Worm (Caenorhabditis elegans) whole organism, L1 larva: ENCODE results near the gene T24C12.4.

Experiments used
- C34B4.2 ChIP-seq: sonication (generic microtip); optimal IDR thresholded peaks from 2 replicates; lab custom pipeline; 2017; ENCODE audit warnings: mild to moderate bottlenecking, missing genetic modification characterization, missing compliant biosample characterization
- blmp-1 ChIP-seq: fragments of 150-350 bp; optimal IDR thresholded peaks from 2 replicates; lab custom pipeline; 2014; ENCODE audit warnings: missing biosample characterization, missing genetic modification characterization
- ceh-63 ChIP-seq: fragments of 200-800 bp; sonication (Bioruptor generic); optimal IDR thresholded peaks from 2 replicates; lab custom pipeline; 2018; ENCODE audit warnings: mild to moderate bottlenecking, missing genetic modification characterization, missing compliant biosample characterization
- ceh-8 ChIP-seq: fragments of 200-800 bp; sonication (Bioruptor generic); optimal IDR thresholded peaks from 2 replicates; lab custom pipeline; 2018; ENCODE audit warnings: mild to moderate bottlenecking, missing genetic modification characterization, moderate library complexity, missing compliant biosample characterization
- ces-1 ChIP-seq: fragments of 150-350 bp; optimal IDR thresholded peaks from 2 replicates; lab custom pipeline; 2014; ENCODE audit warnings: missing biosample characterization, missing genetic modification reagents, missing genetic modification characterization
- dpl-1 ChIP-seq, 3 experiments: fragments of 150-350 bp in 2 of 3; sonication (generic microtip) in 1 of 3; optimal IDR thresholded peaks; 2 replicates each; lab custom pipeline; 2014 to 2017; ENCODE audit warnings: missing biosample characterization in 3 of 3, missing genetic modification characterization in 3 of 3, missing genetic modification reagents in 3 of 3
- dsc-1 ChIP-seq: sonication (generic microtip); optimal IDR thresholded peaks from 2 replicates; lab custom pipeline; 2016; ENCODE audit warnings: mild to moderate bottlenecking, missing genetic modification characterization, missing compliant biosample characterization
- efl-1 ChIP-seq, 4 experiments: fragments of 150-350 bp; optimal IDR thresholded peaks in 3 of 4; peaks in 1 of 4; 1 replicate in 1 of 4; 2 replicates in 3 of 4; lab custom pipeline; 2014; ENCODE audit warnings: missing biosample characterization in 2 of 4, missing genetic modification characterization in 2 of 4, missing genetic modification reagents in 2 of 4
- efl-3 ChIP-seq: fragments of 200-800 bp; sonication (Bioruptor generic); optimal IDR thresholded peaks from 2 replicates; lab custom pipeline; 2018; ENCODE audit warnings: mild to moderate bottlenecking, missing genetic modification characterization, missing compliant biosample characterization
- egl-13 ChIP-seq: sonication (generic microtip); optimal IDR thresholded peaks from 2 replicates; lab custom pipeline; 2016; ENCODE audit warnings: missing genotype, missing genetic modification reagents, missing genetic modification characterization, missing compliant biosample characterization
- egl-27 ChIP-seq, 2 experiments: fragments of 150-350 bp in 1 of 2; sonication (generic microtip); optimal IDR thresholded peaks; 3 replicates each; lab custom pipeline; 2017 to 2018; ENCODE audit warnings: missing biosample characterization in 2 of 2, missing genetic modification characterization in 2 of 2, missing genetic modification reagents in 2 of 2
- elt-2 ChIP-seq: sonication (generic microtip); optimal IDR thresholded peaks from 2 replicates; lab custom pipeline; 2016; ENCODE audit warnings: missing genetic modification characterization, mild to moderate bottlenecking, inconsistent platforms, missing compliant biosample characterization, missing genetic modification reagents
- elt-3 ChIP-seq, 6 experiments: fragments of 150-350 bp in 1 of 6; sonication (generic microtip); optimal IDR thresholded peaks; 2 replicates each; lab custom pipeline; 2017 to 2018; ENCODE audit warnings: missing biosample characterization in 6 of 6, missing genetic modification characterization in 6 of 6, inconsistent platforms in 1 of 6
- ets-5 ChIP-seq: fragments of 200-800 bp; sonication (Bioruptor generic); IDR thresholded peaks from 2 replicates; pipeline ENCODE4 v1.3.6; 2022; ENCODE audit warnings: missing genetic modification characterization, missing compliant biosample characterization
- fkh-10 ChIP-seq: sonication (generic microtip); optimal IDR thresholded peaks from 2 replicates; lab custom pipeline; 2017; ENCODE audit warnings: missing biosample characterization, missing genetic modification reagents, missing genetic modification characterization
- fkh-4 ChIP-seq: sonication (generic microtip); optimal IDR thresholded peaks from 2 replicates; lab custom pipeline; 2016; ENCODE audit warnings: missing compliant biosample characterization, missing genetic modification characterization, borderline replicate concordance
- fkh-8 ChIP-seq: sonication (generic microtip); optimal IDR thresholded peaks from 2 replicates; lab custom pipeline; 2016; ENCODE audit warnings: mild to moderate bottlenecking, missing genetic modification characterization, missing compliant biosample characterization
- fos-1 ChIP-seq: fragments of 150-350 bp; optimal IDR thresholded peaks from 2 replicates; lab custom pipeline; 2014; ENCODE audit warnings: missing biosample characterization, missing genetic modification characterization
- grh-1 ChIP-seq: fragments of 200-800 bp; sonication (Bioruptor generic); IDR thresholded peaks from 2 replicates; pipeline ENCODE4 v1.3.6; 2022; ENCODE audit warnings: missing genetic modification reagents, missing genetic modification characterization, missing compliant biosample characterization
- hlh-17 ChIP-seq: fragments of 200-800 bp; sonication (Bioruptor generic); optimal IDR thresholded peaks from 2 replicates; lab custom pipeline; 2018; ENCODE audit warnings: missing genetic modification characterization, mild to moderate bottlenecking, missing compliant biosample characterization, moderate library complexity, borderline replicate concordance
- irx-1 ChIP-seq: sonication (generic microtip); optimal IDR thresholded peaks from 2 replicates; lab custom pipeline; 2016; ENCODE audit warnings: missing genetic modification characterization, missing compliant biosample characterization
- isw-1 ChIP-seq: fragments of 200-800 bp; sonication (Bioruptor generic); IDR thresholded peaks from 2 replicates; pipeline ENCODE4 v1.3.6; 2022; ENCODE audit warnings: missing genetic modification characterization, missing compliant biosample characterization
- jun-1 ChIP-seq: fragments of 150-350 bp; optimal IDR thresholded peaks from 2 replicates; lab custom pipeline; 2014; ENCODE audit warnings: missing biosample characterization, missing genetic modification reagents, missing genetic modification characterization
- lin-35 ChIP-seq, 2 experiments: fragments of 150-350 bp; optimal IDR thresholded peaks; 2 replicates each; lab custom pipeline; 2014; ENCODE audit warnings: missing biosample characterization in 2 of 2, missing genetic modification characterization in 2 of 2, missing genetic modification reagents in 2 of 2
- lin-39 ChIP-seq: fragments of 150-350 bp; optimal IDR thresholded peaks from 2 replicates; lab custom pipeline; 2014; ENCODE audit warnings: missing biosample characterization, missing genetic modification reagents, missing genetic modification characterization
- lir-3 ChIP-seq: sonication (generic microtip); optimal IDR thresholded peaks from 2 replicates; lab custom pipeline; 2016; ENCODE audit warnings: mild to moderate bottlenecking, missing genetic modification characterization, moderate library complexity, missing compliant biosample characterization; ENCODE audit not compliant: poor library complexity
- mab-9 ChIP-seq: fragments of 200-800 bp; sonication (Bioruptor generic); IDR thresholded peaks from 2 replicates; pipeline ENCODE4 v1.3.6; 2022; ENCODE audit warnings: missing genetic modification reagents, missing genetic modification characterization, missing compliant biosample characterization
- nhr-12 ChIP-seq: sonication (generic microtip); optimal IDR thresholded peaks from 2 replicates; lab custom pipeline; 2017; ENCODE audit warnings: missing biosample characterization, missing genetic modification characterization
- nhr-20 ChIP-seq: sonication (generic microtip); optimal IDR thresholded peaks from 2 replicates; lab custom pipeline; 2016; ENCODE audit warnings: mild to moderate bottlenecking, missing genetic modification characterization, missing compliant biosample characterization
- nhr-76 ChIP-seq: sonication (generic microtip); optimal IDR thresholded peaks from 2 replicates; lab custom pipeline; 2017; ENCODE audit warnings: missing biosample characterization, missing genetic modification characterization
- nhr-77 ChIP-seq: fragments of 150-350 bp; optimal IDR thresholded peaks from 2 replicates; lab custom pipeline; 2014; ENCODE audit warnings: missing biosample characterization, missing genetic modification characterization
- nhr-84 ChIP-seq: sonication (generic microtip); optimal IDR thresholded peaks from 2 replicates; lab custom pipeline; 2017; ENCODE audit warnings: missing biosample characterization, missing genetic modification characterization
- nhr-85 ChIP-seq: sonication (generic microtip); peaks from one replicate; lab custom pipeline; 2016; ENCODE audit warnings: missing genetic modification characterization, inconsistent platforms, missing compliant biosample characterization
- pag-3 ChIP-seq: sonication (generic microtip); optimal IDR thresholded peaks from 2 replicates; lab custom pipeline; 2017; ENCODE audit warnings: missing genetic modification characterization, mild to moderate bottlenecking, missing compliant biosample characterization, antibody characterized with exemption, borderline replicate concordance; ENCODE audit not compliant: insufficient read depth
- pax-3 ChIP-seq: fragments of 200-800 bp; sonication (Bioruptor generic); optimal IDR thresholded peaks from 2 replicates; lab custom pipeline; 2018; ENCODE audit warnings: mild to moderate bottlenecking, missing genetic modification characterization, moderate library complexity, missing compliant biosample characterization
- snu-23 ChIP-seq: sonication (generic microtip); optimal IDR thresholded peaks from 2 replicates; lab custom pipeline; 2016; ENCODE audit warnings: missing genetic modification characterization, missing compliant biosample characterization
- sox-4 ChIP-seq: sonication (generic microtip); optimal IDR thresholded peaks from 2 replicates; lab custom pipeline; 2016; ENCODE audit warnings: missing genetic modification characterization, missing compliant biosample characterization
- unc-130 ChIP-seq: fragments of 150-350 bp; optimal IDR thresholded peaks from 2 replicates; lab custom pipeline; 2017; ENCODE audit warnings: missing biosample characterization, missing genetic modification characterization, inconsistent platforms
- unc-62 ChIP-seq: fragments of 150-350 bp; optimal IDR thresholded peaks from 2 replicates; lab custom pipeline; 2014; ENCODE audit warnings: missing biosample characterization, missing genetic modification reagents, missing genetic modification characterization
- unc-86 ChIP-seq: sonication (generic microtip); optimal IDR thresholded peaks from 2 replicates; lab custom pipeline; 2016; ENCODE audit warnings: missing genetic modification characterization, missing compliant biosample characterization
- unc-98 ChIP-seq: fragments of 200-800 bp; sonication (Bioruptor generic); IDR thresholded peaks from 2 replicates; pipeline ENCODE4 v1.3.6; 2022; ENCODE audit warnings: missing genetic modification characterization, missing compliant biosample characterization
- vab-15 ChIP-seq: sonication (generic microtip); optimal IDR thresholded peaks from 2 replicates; lab custom pipeline; 2017; ENCODE audit warnings: missing genotype, mild to moderate bottlenecking, missing genetic modification characterization, missing compliant biosample characterization
- xbp-1 ChIP-seq: sonication (generic microtip); optimal IDR thresholded peaks from 2 replicates; lab custom pipeline; 2016; ENCODE audit warnings: missing genetic modification characterization, missing compliant biosample characterization
- zip-4 ChIP-seq: fragments of 200-800 bp; sonication (Bioruptor generic); optimal IDR thresholded peaks from 2 replicates; lab custom pipeline; 2018; ENCODE audit warnings: mild to moderate bottlenecking, missing genetic modification characterization, moderate library complexity, missing compliant biosample characterization
- ztf-11 ChIP-seq, 2 experiments: sonication (generic microtip); optimal IDR thresholded peaks; 2 replicates each; lab custom pipeline; 2016 to 2017; ENCODE audit warnings: missing genetic modification characterization in 2 of 2, missing biosample characterization in 1 of 2, missing compliant biosample characterization in 1 of 2
- ztf-4 ChIP-seq: fragments of 150-350 bp; optimal IDR thresholded peaks from 2 replicates; lab custom pipeline; 2014; ENCODE audit warnings: missing biosample characterization, missing genetic modification characterization

Gene T24C12.4

ce11 chrX:2204963-2205362 lies at the start of gene T24C12.4:
Gene T24C12.4 (minus strand): TSS chrX:2205063.
- TF ChIP-seq blmp-1: no peak
- no peak for TF ChIP-seq pag-3 (tag; lab: Kevin White, UChicago)
- no peak for TF ChIP-seq ceh-8
- TF ChIP-seq fkh-10 (GFP tag; lab: Kevin White, UChicago): no peak
- no peak for TF ChIP-seq fkh-8 (tag; lab: Kevin White, UChicago)
- no peak for TF ChIP-seq efl-1 (optimal IDR thresholded peaks at IDR 0.05; lab: Kevin White, UChicago)
- TF ChIP-seq efl-1 (GFP tag; optimal IDR thresholded peaks at IDR 0.05 in 1 of 2; lab: Kevin White, UChicago): no peak
- TF ChIP-seq fos-1 (tag; lab: Kevin White, UChicago): no peak
- no peak for TF ChIP-seq dpl-1 (GFP tag; optimal IDR thresholded peaks at IDR 0.05; lab: Kevin White, UChicago)
- no peak for TF ChIP-seq nhr-84

DNA sequence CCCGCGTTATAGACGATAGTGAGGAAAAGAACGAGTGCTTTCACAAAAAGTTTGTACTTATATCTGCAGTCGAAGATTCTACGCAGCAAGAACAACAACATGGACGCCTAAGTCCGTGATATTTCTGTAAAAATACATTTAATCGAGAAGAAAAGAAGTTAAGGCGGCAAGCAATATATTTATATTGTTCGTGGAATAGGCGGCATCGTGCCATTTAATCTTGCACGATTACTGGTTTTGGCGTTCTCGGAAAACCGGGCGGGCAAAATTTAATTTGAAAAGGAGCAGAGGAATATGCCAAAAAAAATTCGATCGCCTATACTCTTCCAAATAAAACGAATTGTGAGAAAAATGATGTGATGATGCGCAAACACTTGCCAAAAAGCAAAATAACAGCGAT lies 42.0 kb upstream of the T24C12.4 start, which contains the start of gene AH9.1:
Gene AH9.1 (minus strand): TSS at position 101 of the 400 bp plus-strand sequence.
- no peak for TF ChIP-seq xbp-1 (tag; lab: Kevin White, UChicago)
- no peak for TF ChIP-seq vab-15
- TF ChIP-seq unc-98 (GFP tag; lab: Robert Waterston, UW): no peak
- no peak for TF ChIP-seq efl-3 (GFP tag; lab: Kevin White, UChicago)
- TF ChIP-seq ztf-4 (tag; lab: Kevin White, UChicago): no peak
- TF ChIP-seq unc-130: no peak
- no peak for TF ChIP-seq nhr-85
- TF ChIP-seq nhr-20 (tag; lab: Kevin White, UChicago): no peak
- no peak for TF ChIP-seq ztf-11 (tag; optimal IDR thresholded peaks at IDR 0.05; lab: Kevin White, UChicago)
- TF ChIP-seq efl-1 (optimal IDR thresholded peaks at IDR 0.05; lab: Kevin White, UChicago): no peak
- TF ChIP-seq efl-1 (GFP tag; optimal IDR thresholded peaks at IDR 0.05 in 1 of 2; lab: Kevin White, UChicago): no peak
- TF ChIP-seq nhr-12 (tag; lab: Kevin White, UChicago): no peak
- no peak for TF ChIP-seq dsc-1

- TF ChIP-seq ces-1 (GFP tag; lab: Kevin White, UChicago) (no peak), unc-130 (peak; percentile 99), egl-27 (tag; optimal IDR thresholded peaks at IDR 0.05; lab: Kevin White, UChicago) (peak; percentile 60 to 88), elt-3 (tag; optimal IDR thresholded peaks at IDR 0.05; lab: Kevin White, UChicago) (peak; percentile 95 to 99 (median 96)), snu-23 (peak; percentile 99), grh-1 (GFP tag; lab: Robert Waterston, UW) (peak; percentile 93), dpl-1 (GFP tag; optimal IDR thresholded peaks at IDR 0.05; lab: Kevin White, UChicago) (peak; percentile 82 to 85 (median 84)), C34B4.2 (tag; lab: Kevin White, UChicago) (no peak), dsc-1 (peak; percentile 97), irx-1 (tag; lab: Kevin White, UChicago) (peak; percentile 94), mab-9 (peak; percentile 88), nhr-77 (tag; lab: Kevin White, UChicago) (peak; percentile 98), fkh-8 (tag; lab: Kevin White, UChicago) (peak; percentile 97), pax-3 (peak; percentile 89), sox-4 (tag; lab: Kevin White, UChicago) (peak; percentile 83), lin-35 (GFP tag; optimal IDR thresholded peaks at IDR 0.05; lab: Kevin White, UChicago) (peak; percentile 89 to 95), zip-4 (GFP tag; lab: Kevin White, UChicago) (peak; percentile 79), ets-5 (GFP tag; lab: Robert Waterston, UW) (no peak), unc-62 (GFP tag; lab: Kevin White, UChicago) (no peak), lin-39 (peak; percentile 96), unc-86 (tag; lab: Kevin White, UChicago) (peak; percentile 96), nhr-76 (tag; lab: Kevin White, UChicago) (peak; percentile 70), ceh-63 (no peak), isw-1 (GFP tag; lab: Robert Waterston, UW) (peak; percentile 96), egl-13 (tag; lab: Kevin White, UChicago) (peak; percentile 93), hlh-17 (GFP tag; lab: Kevin White, UChicago) (no peak), nhr-84 (peak; percentile 20), jun-1 (tag; lab: Kevin White, UChicago) (peak; percentile 97), elt-2 (tag; lab: Kevin White, UChicago) (peak; percentile 83), fkh-4 (tag; lab: Kevin White, UChicago) (peak; percentile 20), lir-3 (tag; lab: Kevin White, UChicago) (peak; percentile 87)
Measured at ce11 chrX:2242568-2243185, 37.8 kb upstream of the T24C12.4 start, which contains the start of gene rpl-11.2. Gene rpl-11.2 (minus strand): TSS chrX:2242618.
